Fruit fly (Drosophila melanogaster): Measurements from ENCODE around the gene Smyd3.

DNA sequence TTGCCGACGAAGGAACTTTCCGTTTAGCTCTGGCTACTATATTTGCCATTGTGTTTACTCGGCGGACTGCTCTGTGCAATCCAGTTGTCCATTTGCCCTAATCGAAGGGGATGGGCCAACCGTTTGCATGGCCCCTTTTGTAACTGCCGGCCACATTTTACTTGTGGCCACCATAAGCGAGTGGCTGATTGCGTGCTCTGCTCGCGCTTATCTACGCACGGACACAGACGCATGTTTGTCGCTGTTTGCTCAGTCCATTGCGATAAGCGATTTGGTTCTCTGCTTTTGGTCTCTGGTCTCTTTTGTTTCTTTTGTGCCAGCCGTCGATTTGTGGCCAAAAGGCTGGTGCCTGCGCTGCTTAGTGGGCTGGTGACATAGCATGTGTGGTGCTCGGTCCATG, 18.1 kb downstream of the Smyd3 start:
- TF ChIP-seq EcR (GFP tag; optimal IDR thresholded peaks at IDR 0.05) (no peak), CG8478 (optimal IDR thresholded peaks at IDR 0.05) (no peak)

Data from whole organism.